Worm (Caenorhabditis elegans) whole organism, L1 larva: ENCODE data around the gene lpl-1.
A peak's percentile ranks its signal among the peaks of the same experiment; 100 is the strongest.

Experiments
- C04F5.9 ChIP-seq: sonication (generic microtip); optimal IDR thresholded peaks from 2 replicates; lab custom pipeline; 2016; ENCODE audit warnings: missing genetic modification characterization, missing compliant biosample characterization
- alr-1 ChIP-seq: fragments of 200-800 bp; sonication (Bioruptor generic); optimal IDR thresholded peaks from 2 replicates; lab custom pipeline; 2018; ENCODE audit warnings: borderline replicate concordance, mild to moderate bottlenecking, missing genetic modification characterization, missing compliant biosample characterization
- ceh-63 ChIP-seq: fragments of 200-800 bp; sonication (Bioruptor generic); optimal IDR thresholded peaks from 2 replicates; lab custom pipeline; 2018; ENCODE audit warnings: mild to moderate bottlenecking, missing genetic modification characterization, missing compliant biosample characterization
- ces-1 ChIP-seq: fragments of 150-350 bp; optimal IDR thresholded peaks from 2 replicates; lab custom pipeline; 2014; ENCODE audit warnings: missing biosample characterization, missing genetic modification reagents, missing genetic modification characterization
- efl-1 ChIP-seq, 4 experiments: fragments of 150-350 bp; optimal IDR thresholded peaks in 3 of 4; peaks in 1 of 4; 1 replicate in 1 of 4; 2 replicates in 3 of 4; lab custom pipeline; 2014; ENCODE audit warnings: missing biosample characterization in 2 of 4, missing genetic modification characterization in 2 of 4, missing genetic modification reagents in 2 of 4
- egl-13 ChIP-seq: sonication (generic microtip); optimal IDR thresholded peaks from 2 replicates; lab custom pipeline; 2016; ENCODE audit warnings: missing genotype, missing genetic modification reagents, missing genetic modification characterization, missing compliant biosample characterization
- elt-2 ChIP-seq: sonication (generic microtip); optimal IDR thresholded peaks from 2 replicates; lab custom pipeline; 2016; ENCODE audit warnings: missing genetic modification characterization, mild to moderate bottlenecking, inconsistent platforms, missing compliant biosample characterization, missing genetic modification reagents
- fkh-10 ChIP-seq: sonication (generic microtip); optimal IDR thresholded peaks from 2 replicates; lab custom pipeline; 2017; ENCODE audit warnings: missing biosample characterization, missing genetic modification reagents, missing genetic modification characterization
- fkh-4 ChIP-seq: sonication (generic microtip); optimal IDR thresholded peaks from 2 replicates; lab custom pipeline; 2016; ENCODE audit warnings: missing compliant biosample characterization, missing genetic modification characterization, borderline replicate concordance
- fkh-8 ChIP-seq: sonication (generic microtip); optimal IDR thresholded peaks from 2 replicates; lab custom pipeline; 2016; ENCODE audit warnings: mild to moderate bottlenecking, missing genetic modification characterization, missing compliant biosample characterization
- fos-1 ChIP-seq: fragments of 150-350 bp; optimal IDR thresholded peaks from 2 replicates; lab custom pipeline; 2014; ENCODE audit warnings: missing biosample characterization, missing genetic modification characterization
- grh-1 ChIP-seq: fragments of 200-800 bp; sonication (Bioruptor generic); IDR thresholded peaks from 2 replicates; pipeline ENCODE4 v1.3.6; 2022; ENCODE audit warnings: missing genetic modification reagents, missing genetic modification characterization, missing compliant biosample characterization
- hlh-17 ChIP-seq: fragments of 200-800 bp; sonication (Bioruptor generic); optimal IDR thresholded peaks from 2 replicates; lab custom pipeline; 2018; ENCODE audit warnings: missing genetic modification characterization, mild to moderate bottlenecking, missing compliant biosample characterization, moderate library complexity, borderline replicate concordance
- hlh-4 ChIP-seq: sonication (generic microtip); optimal IDR thresholded peaks from 2 replicates; lab custom pipeline; 2016; ENCODE audit warnings: mild to moderate bottlenecking, missing genetic modification characterization, missing compliant biosample characterization
- hpl-2 ChIP-seq: fragments of 150-350 bp; optimal IDR thresholded peaks from 2 replicates; lab custom pipeline; 2014; ENCODE audit warnings: missing biosample characterization, missing genetic modification reagents, missing genetic modification characterization
- jun-1 ChIP-seq: fragments of 150-350 bp; optimal IDR thresholded peaks from 2 replicates; lab custom pipeline; 2014; ENCODE audit warnings: missing biosample characterization, missing genetic modification reagents, missing genetic modification characterization
- lin-13 ChIP-seq: fragments of 150-350 bp; optimal IDR thresholded peaks from 2 replicates; lab custom pipeline; 2014; ENCODE audit warnings: missing biosample characterization, missing genetic modification reagents, missing genetic modification characterization
- lin-14 ChIP-seq: fragments of 200-800 bp; sonication (Bioruptor generic); optimal IDR thresholded peaks from 2 replicates; lab custom pipeline; 2018; ENCODE audit warnings: mild to moderate bottlenecking, missing genetic modification characterization, moderate library complexity, missing compliant biosample characterization
- lin-15B ChIP-seq: fragments of 150-350 bp; sonication (generic microtip); optimal IDR thresholded peaks from 3 replicates; lab custom pipeline; 2014; ENCODE audit warnings: missing biosample characterization, missing genetic modification characterization
- lin-35 ChIP-seq, 2 experiments: fragments of 150-350 bp; optimal IDR thresholded peaks; 2 replicates each; lab custom pipeline; 2014; ENCODE audit warnings: missing biosample characterization in 2 of 2, missing genetic modification characterization in 2 of 2, missing genetic modification reagents in 2 of 2
- nhr-19 ChIP-seq: fragments of 200-800 bp; sonication (Bioruptor generic); conservative IDR thresholded peaks from 2 replicates; pipeline ENCODE4 v1.3.6; 2022; ENCODE audit warnings: missing genetic modification characterization, missing compliant biosample characterization
- nhr-20 ChIP-seq: sonication (generic microtip); optimal IDR thresholded peaks from 2 replicates; lab custom pipeline; 2016; ENCODE audit warnings: mild to moderate bottlenecking, missing genetic modification characterization, missing compliant biosample characterization
- nhr-237 ChIP-seq: fragments of 150-350 bp; optimal IDR thresholded peaks from 2 replicates; lab custom pipeline; 2014; ENCODE audit warnings: missing biosample characterization, missing genetic modification characterization
- nhr-47 ChIP-seq: sonication (generic microtip); optimal IDR thresholded peaks from 2 replicates; lab custom pipeline; 2016; ENCODE audit warnings: mild to moderate bottlenecking, missing genetic modification characterization, moderate library complexity, missing compliant biosample characterization
- nhr-71 ChIP-seq: sonication (generic microtip); optimal IDR thresholded peaks from 2 replicates; lab custom pipeline; 2016; ENCODE audit warnings: mild to moderate bottlenecking, missing genetic modification characterization, moderate library complexity, missing compliant biosample characterization
- nhr-77 ChIP-seq: fragments of 150-350 bp; optimal IDR thresholded peaks from 2 replicates; lab custom pipeline; 2014; ENCODE audit warnings: missing biosample characterization, missing genetic modification characterization
- nhr-85 ChIP-seq: sonication (generic microtip); peaks from one replicate; lab custom pipeline; 2016; ENCODE audit warnings: missing genetic modification characterization, inconsistent platforms, missing compliant biosample characterization
- pax-3 ChIP-seq: fragments of 200-800 bp; sonication (Bioruptor generic); optimal IDR thresholded peaks from 2 replicates; lab custom pipeline; 2018; ENCODE audit warnings: mild to moderate bottlenecking, missing genetic modification characterization, moderate library complexity, missing compliant biosample characterization
- skn-1 ChIP-seq: fragments of 150-350 bp; optimal IDR thresholded peaks from 2 replicates; lab custom pipeline; 2014; ENCODE audit warnings: missing biosample characterization, missing genetic modification characterization
- swsn-7 ChIP-seq: sonication (generic microtip); optimal IDR thresholded peaks from 2 replicates; lab custom pipeline; 2016; ENCODE audit warnings: missing genetic modification characterization, missing compliant biosample characterization
- tlp-1 ChIP-seq: fragments of 150-350 bp; optimal IDR thresholded peaks from 2 replicates; lab custom pipeline; 2014; ENCODE audit warnings: missing biosample characterization, missing genetic modification characterization
- unc-86 ChIP-seq: sonication (generic microtip); optimal IDR thresholded peaks from 2 replicates; lab custom pipeline; 2016; ENCODE audit warnings: missing genetic modification characterization, missing compliant biosample characterization
- unc-98 ChIP-seq: fragments of 200-800 bp; sonication (Bioruptor generic); IDR thresholded peaks from 2 replicates; pipeline ENCODE4 v1.3.6; 2022; ENCODE audit warnings: missing genetic modification characterization, missing compliant biosample characterization
- zag-1 ChIP-seq: fragments of 150-350 bp; optimal IDR thresholded peaks from 2 replicates; lab custom pipeline; 2014; ENCODE audit warnings: missing biosample characterization, missing genetic modification characterization
- ztf-4 ChIP-seq: fragments of 150-350 bp; optimal IDR thresholded peaks from 2 replicates; lab custom pipeline; 2014; ENCODE audit warnings: missing biosample characterization, missing genetic modification characterization

The lpl-1 gene

DNA sequence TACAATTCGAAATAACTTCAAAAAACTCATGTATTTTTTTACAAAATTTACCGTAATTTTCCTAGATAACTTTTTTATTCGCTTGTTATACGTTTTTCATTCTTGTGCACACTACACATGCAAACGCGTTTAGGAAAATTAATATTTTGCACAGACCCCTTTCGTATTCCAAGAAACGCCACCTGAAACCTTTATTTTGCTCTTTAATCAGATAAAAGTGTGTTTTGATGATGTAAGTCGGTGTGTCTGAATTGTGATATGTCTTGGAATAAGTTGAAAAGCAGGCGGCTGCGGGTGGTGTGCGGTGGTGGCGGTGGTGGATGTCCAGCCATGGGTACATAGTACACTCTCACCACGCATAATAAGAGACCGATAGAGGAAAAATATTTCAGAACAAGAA lies 40.4 kb downstream of the lpl-1 start:
- TF ChIP-seq efl-1 (optimal IDR thresholded peaks at IDR 0.05; lab: Kevin White, UChicago), result no peak
- no peak for TF ChIP-seq efl-1 (GFP tag; optimal IDR thresholded peaks at IDR 0.05 in 1 of 2; lab: Kevin White, UChicago)
- TF ChIP-seq lin-35 (GFP tag; optimal IDR thresholded peaks at IDR 0.05; lab: Kevin White, UChicago), result no peak
- TF ChIP-seq nhr-47 (tag; lab: Kevin White, UChicago), result peak; percentile 63
- peak; percentile 83 for TF ChIP-seq hlh-4 (tag; lab: Kevin White, UChicago)
- TF ChIP-seq zag-1 (tag; lab: Kevin White, UChicago), result no peak
- TF ChIP-seq pax-3 (tag; lab: Kevin White, UChicago), result peak; percentile 33
- TF ChIP-seq hlh-17 (GFP tag; lab: Kevin White, UChicago), result no peak
- no peak for TF ChIP-seq elt-2 (tag; lab: Kevin White, UChicago)
- TF ChIP-seq swsn-7 (tag; lab: Kevin White, UChicago), result no peak
- no peak for TF ChIP-seq nhr-19 (GFP tag; lab: Robert Waterston, UW)
- peak; percentile 84 for TF ChIP-seq fkh-8 (tag; lab: Kevin White, UChicago)
- peak; percentile 77 for TF ChIP-seq nhr-71 (tag; lab: Kevin White, UChicago)
- TF ChIP-seq alr-1 (tag; lab: Kevin White, UChicago), result no peak
- TF ChIP-seq lin-14, result peak; percentile 30
- no peak for TF ChIP-seq skn-1 (tag; lab: Kevin White, UChicago)
- TF ChIP-seq nhr-20 (tag; lab: Kevin White, UChicago), result peak; percentile 13
- no peak for TF ChIP-seq jun-1 (tag; lab: Kevin White, UChicago)
- no peak for TF ChIP-seq hpl-2 (GFP tag; lab: Kevin White, UChicago)

DNA sequence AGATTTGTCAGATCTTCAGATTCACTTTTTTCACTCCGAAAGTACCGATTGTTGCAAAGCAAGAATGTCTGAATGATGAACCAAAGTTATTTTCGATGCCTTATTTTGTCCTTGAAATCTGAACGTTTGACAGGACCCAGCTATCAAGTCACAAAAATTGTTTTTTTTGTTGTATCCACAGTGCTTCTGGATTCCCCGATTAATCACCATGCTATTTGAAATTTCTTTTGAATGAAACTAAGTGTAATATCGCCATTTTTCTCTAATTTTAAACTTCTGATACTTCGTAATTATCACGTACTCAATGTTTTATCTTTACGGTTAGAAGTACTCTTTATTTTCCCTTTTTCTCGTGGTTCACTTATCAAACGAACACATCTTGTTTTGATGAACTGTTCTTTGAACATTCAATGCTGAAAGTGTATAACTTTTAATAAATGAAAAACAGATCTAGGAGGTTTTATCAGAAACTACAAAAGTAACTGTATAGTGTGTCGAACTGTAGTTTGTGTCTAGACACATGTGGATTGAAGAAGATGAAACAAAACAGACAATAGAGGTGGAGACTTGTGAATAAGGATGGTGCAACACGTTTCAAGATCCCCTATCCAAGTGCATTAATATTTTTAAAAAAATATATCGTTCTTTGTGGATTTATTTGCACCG lies 42.2 kb downstream of the lpl-1 start:
- no peak for TF ChIP-seq efl-1 (optimal IDR thresholded peaks at IDR 0.05; lab: Kevin White, UChicago)
- peak in 1 of 2 experiments; percentile 13 for TF ChIP-seq efl-1 (GFP tag; optimal IDR thresholded peaks at IDR 0.05 in 1 of 2; lab: Kevin White, UChicago)
- TF ChIP-seq ztf-4 (tag; lab: Kevin White, UChicago), result no peak

DNA sequence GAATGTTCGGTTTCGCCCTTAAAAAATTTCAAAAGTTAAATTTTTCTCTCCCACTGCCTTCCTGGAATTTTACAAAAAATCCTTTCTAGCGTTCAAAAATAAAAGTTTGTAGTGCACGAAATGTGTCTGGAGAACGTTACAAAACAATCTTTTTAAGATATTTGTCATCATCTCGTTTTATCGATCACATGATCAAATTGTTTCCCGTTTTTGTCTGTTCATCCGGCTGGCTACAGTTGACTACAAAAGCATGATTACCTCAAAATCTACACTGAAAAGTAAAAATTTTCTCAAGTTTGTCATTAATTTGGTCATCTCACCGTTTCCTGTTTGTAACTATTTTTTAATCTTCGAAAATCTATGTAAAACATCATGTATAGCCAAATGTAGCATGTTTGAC lies 42.8 kb downstream of the lpl-1 start:
- no peak for TF ChIP-seq egl-13 (tag; lab: Kevin White, UChicago)
- no peak for TF ChIP-seq nhr-237 (tag; lab: Kevin White, UChicago)
- peak; percentile 53 for TF ChIP-seq nhr-85 (tag; lab: Kevin White, UChicago)
- TF ChIP-seq skn-1 (tag; lab: Kevin White, UChicago), result peak; percentile 73
- no peak for TF ChIP-seq grh-1
- no peak for TF ChIP-seq nhr-77
- no peak for TF ChIP-seq lin-13
- TF ChIP-seq C04F5.9 (tag; lab: Kevin White, UChicago), result no peak
- TF ChIP-seq alr-1 (tag; lab: Kevin White, UChicago), result no peak

DNA sequence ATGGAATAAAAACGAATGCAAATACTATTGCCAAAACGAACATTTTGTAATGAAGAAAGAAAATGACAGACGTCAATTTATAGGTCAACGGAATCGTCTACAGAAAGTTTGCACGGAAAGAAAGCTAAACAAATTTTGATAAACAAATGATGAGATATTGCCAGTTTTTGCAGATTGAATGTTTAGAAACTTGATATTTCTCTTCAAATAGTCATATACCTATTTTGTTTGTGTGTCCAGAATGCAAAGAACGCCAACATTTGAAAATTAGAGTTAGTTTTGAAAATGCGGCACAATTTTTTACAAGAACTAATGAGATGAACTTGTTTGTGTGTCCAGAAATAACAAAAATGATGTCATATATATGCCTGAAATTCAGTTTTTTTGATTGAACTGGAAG lies 48.6 kb downstream of the lpl-1 start, which contains the start of gene Y73F4A.1:
Gene Y73F4A.1 (minus strand): TSS at position 101 of the 400 bp plus-strand sequence.
- no peak for TF ChIP-seq fkh-4 (tag; lab: Kevin White, UChicago)
- TF ChIP-seq unc-86 (tag; lab: Kevin White, UChicago), result no peak
- no peak for TF ChIP-seq lin-35 (GFP tag; optimal IDR thresholded peaks at IDR 0.05; lab: Kevin White, UChicago)
- no peak for TF ChIP-seq lin-14
- no peak for TF ChIP-seq lin-15B (tag; lab: Kevin White, UChicago)
- no peak for TF ChIP-seq tlp-1 (tag; lab: Kevin White, UChicago)
- no peak for TF ChIP-seq fos-1 (tag; lab: Kevin White, UChicago)
- no peak for TF ChIP-seq efl-1 (optimal IDR thresholded peaks at IDR 0.05; lab: Kevin White, UChicago)
- TF ChIP-seq efl-1 (GFP tag; optimal IDR thresholded peaks at IDR 0.05 in 1 of 2; lab: Kevin White, UChicago), result no peak
- TF ChIP-seq unc-98 (GFP tag; lab: Robert Waterston, UW), result no peak
- TF ChIP-seq ces-1 (GFP tag; lab: Kevin White, UChicago), result no peak
- no peak for TF ChIP-seq ceh-63
- TF ChIP-seq fkh-10 (GFP tag; lab: Kevin White, UChicago), result no peak
